Fruit fly (Drosophila melanogaster) whole organism, embryonic: ENCODE measurements around the gene CG5592.

Experiments used
- Adf1 ChIP-seq: fragments of 200-800 bp; sonication (Bioruptor generic); IDR thresholded peaks from 2 replicates; pipeline ENCODE4 v1.3.6; 2022; ENCODE audit warnings: missing biosample characterization, missing genetic modification characterization
- CG10959 ChIP-seq: fragments of 200-800 bp; sonication (Bioruptor generic); IDR thresholded peaks from 2 replicates; pipeline ENCODE4 v1.3.6; 2022; ENCODE audit warnings: missing biosample characterization, missing genetic modification characterization
- CG2889 ChIP-seq: fragments of 200-800 bp; sonication (Bioruptor generic); IDR thresholded peaks from 3 replicates; pipeline ENCODE4 v1.3.6; 2022; ENCODE audit warnings: missing biosample characterization, missing genetic modification characterization
- CG6791 ChIP-seq: fragments of 200-800 bp; sonication (Bioruptor generic); IDR thresholded peaks from 3 replicates; pipeline ENCODE4 v1.3.6; 2022; ENCODE audit warnings: missing biosample characterization, missing genetic modification characterization; ENCODE audit not compliant: partially characterized antibody
- CG7786 ChIP-seq: fragments of 200-800 bp; sonication (Bioruptor generic); optimal IDR thresholded peaks from 2 replicates; lab custom pipeline; 2016; ENCODE audit warnings: missing biosample characterization, missing genetic modification characterization
- Chrac-16 ChIP-seq: fragments of 200-800 bp; sonication (Bioruptor generic); optimal IDR thresholded peaks from 3 replicates; lab custom pipeline; 2016; ENCODE audit warnings: missing biosample characterization, missing genetic modification characterization
- Eip74EF ChIP-seq, 2 experiments: fragments of 200-800 bp in 1 of 2; fragments of >200 bp in 1 of 2; sonication (Bioruptor generic) in 1 of 2; optimal IDR thresholded peaks; 2 replicates each; lab custom pipeline; 2017 to 2019; ENCODE audit warnings: missing biosample characterization in 2 of 2, missing genetic modification characterization in 2 of 2, mild to moderate bottlenecking in 1 of 2, moderate library complexity in 1 of 2
- Lhr ChIP-seq: fragments of 200-800 bp; sonication (Bioruptor generic); optimal IDR thresholded peaks from 3 replicates; lab custom pipeline; 2017; ENCODE audit warnings: mild to moderate bottlenecking, missing biosample characterization, missing genetic modification reagents, missing genetic modification characterization
- NfI ChIP-seq: fragments of 200-800 bp; sonication (Bioruptor generic); optimal IDR thresholded peaks from 3 replicates; lab custom pipeline; 2018; ENCODE audit warnings: missing biosample characterization, mild to moderate bottlenecking, missing genetic modification characterization, moderate library complexity
- ato ChIP-seq: fragments of 200-800 bp; sonication (Bioruptor generic); IDR thresholded peaks from 2 replicates; pipeline ENCODE4 v1.3.6; 2022; ENCODE audit warnings: missing biosample characterization, missing genetic modification characterization; ENCODE audit not compliant: partially characterized antibody
- psq ChIP-seq: fragments of 200-800 bp; sonication (Bioruptor generic); optimal IDR thresholded peaks from 2 replicates; lab custom pipeline; 2017; ENCODE audit warnings: missing biosample characterization, missing genetic modification characterization
- ranshi ChIP-seq: fragments of 200-800 bp; sonication (Bioruptor generic); IDR thresholded peaks from 2 replicates; pipeline ENCODE4 v1.3.6; 2022; ENCODE audit warnings: missing biosample characterization, missing genetic modification characterization
- tx ChIP-seq: fragments of 200-800 bp; sonication (Bioruptor generic); optimal IDR thresholded peaks from 2 replicates; lab custom pipeline; 2016; ENCODE audit warnings: missing biosample characterization, missing genetic modification characterization

- TF ChIP-seq NfI (GFP tag; lab: Kevin White, UChicago), result no peak
- TF ChIP-seq CG7786 (GFP tag; lab: Kevin White, UChicago), result no peak
- TF ChIP-seq Eip74EF (GFP tag; optimal IDR thresholded peaks at IDR 0.05; lab: Kevin White, UChicago), result no peak
- no peak for TF ChIP-seq Adf1 (GFP tag; lab: Robert Waterston, UW)
- no peak for TF ChIP-seq Lhr (GFP tag; lab: Kevin White, UChicago)
- TF ChIP-seq ato (GFP tag; lab: Robert Waterston, UW), result no peak
- no peak for TF ChIP-seq CG6791 (GFP tag; lab: Robert Waterston, UW)
- TF ChIP-seq tx (GFP tag; lab: Kevin White, UChicago), result no peak
- no peak for TF ChIP-seq CG2889 (GFP tag; lab: Robert Waterston, UW)
- no peak for TF ChIP-seq ranshi (GFP tag; lab: Robert Waterston, UW)
- TF ChIP-seq Chrac-16 (GFP tag; lab: Kevin White, UChicago), result no peak
- no peak for TF ChIP-seq CG10959 (GFP tag; lab: Robert Waterston, UW)
- no peak for TF ChIP-seq psq (GFP tag; lab: Kevin White, UChicago)
These were observed 30.5 kb upstream of the CG5592 start for dm6 chr3L:5866924-5867323.
